Worm (Caenorhabditis elegans): ENCODE measurements around the gene lgc-36.

DNA sequence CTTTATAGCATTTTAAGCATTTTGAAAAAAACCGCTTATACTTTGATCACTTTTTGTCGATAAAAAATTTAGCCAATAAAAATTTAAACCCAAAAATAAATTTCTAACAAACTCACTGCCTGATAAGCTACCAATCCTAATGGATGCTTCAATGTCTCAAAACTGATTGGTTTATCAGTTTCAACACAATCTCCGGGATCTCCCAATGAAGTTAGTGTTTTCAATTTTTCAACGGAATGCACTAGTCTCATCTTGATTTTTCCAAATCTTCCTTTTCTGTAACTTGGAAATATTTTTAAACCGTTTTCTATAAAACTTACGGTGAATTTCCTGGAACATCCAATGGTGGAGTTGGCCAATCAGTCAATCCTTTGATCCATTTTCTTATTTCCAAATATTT lies 35.1 kb downstream of the lgc-36 start:
- TF ChIP-seq aptf-3 (GFP tag; IDR thresholded peaks at IDR 0.05) (no peak), egl-18 (GFP tag; IDR thresholded peaks at IDR 0.05) (no peak), egl-44 (GFP tag; IDR thresholded peaks at IDR 0.05) (no peak), snpc-4 (GFP tag; optimal IDR thresholded peaks at IDR 0.05) (no peak), snpc-4 (tag; optimal IDR thresholded peaks at IDR 0.05) (no peak), dpl-1 (GFP tag; optimal IDR thresholded peaks at IDR 0.05) (no peak), F55B11.4 (tag; optimal IDR thresholded peaks at IDR 0.05; ENCODE audit: borderline replicate concordance, insufficient read depth) (no peak)

All from whole organism, young adult.